Worm (Caenorhabditis elegans): ENCODE measurements around the gene F23F1.4.

ce11 chrII:21953-22352 lies 6.3 kb downstream of the F23F1.4 start:
- no peak for TF ChIP-seq lin-13 (GFP tag; optimal IDR thresholded peaks at IDR 0.05)
- no peak for TF ChIP-seq F13H6.1 (tag; optimal IDR thresholded peaks at IDR 0.05)
- TF ChIP-seq lin-11 (tag; optimal IDR thresholded peaks at IDR 0.05) = no peak
- no peak for TF ChIP-seq snpc-4 (tag; optimal IDR thresholded peaks at IDR 0.05)
- no peak for TF ChIP-seq ceh-16 (tag; optimal IDR thresholded peaks at IDR 0.05)
- no peak for TF ChIP-seq peb-1 (tag; optimal IDR thresholded peaks at IDR 0.05)
- TF ChIP-seq R02D3.7 (tag; optimal IDR thresholded peaks at IDR 0.05) = no peak
- no peak for TF ChIP-seq mdl-1 (tag; optimal IDR thresholded peaks at IDR 0.05)
- no peak for TF ChIP-seq dmd-4 (tag; optimal IDR thresholded peaks at IDR 0.05)
- TF ChIP-seq nhr-12 (tag; optimal IDR thresholded peaks at IDR 0.05) = no peak
- no peak for TF ChIP-seq ceh-82 (tag; optimal IDR thresholded peaks at IDR 0.05)
- TF ChIP-seq nhr-11 (tag; optimal IDR thresholded peaks at IDR 0.05) = no peak
- no peak for TF ChIP-seq nhr-23 (tag; optimal IDR thresholded peaks at IDR 0.05)

Measured in whole organism, L2 larva.